Fruit fly (Drosophila melanogaster): ENCODE results near the gene CCAP.

The CCAP gene

DNA sequence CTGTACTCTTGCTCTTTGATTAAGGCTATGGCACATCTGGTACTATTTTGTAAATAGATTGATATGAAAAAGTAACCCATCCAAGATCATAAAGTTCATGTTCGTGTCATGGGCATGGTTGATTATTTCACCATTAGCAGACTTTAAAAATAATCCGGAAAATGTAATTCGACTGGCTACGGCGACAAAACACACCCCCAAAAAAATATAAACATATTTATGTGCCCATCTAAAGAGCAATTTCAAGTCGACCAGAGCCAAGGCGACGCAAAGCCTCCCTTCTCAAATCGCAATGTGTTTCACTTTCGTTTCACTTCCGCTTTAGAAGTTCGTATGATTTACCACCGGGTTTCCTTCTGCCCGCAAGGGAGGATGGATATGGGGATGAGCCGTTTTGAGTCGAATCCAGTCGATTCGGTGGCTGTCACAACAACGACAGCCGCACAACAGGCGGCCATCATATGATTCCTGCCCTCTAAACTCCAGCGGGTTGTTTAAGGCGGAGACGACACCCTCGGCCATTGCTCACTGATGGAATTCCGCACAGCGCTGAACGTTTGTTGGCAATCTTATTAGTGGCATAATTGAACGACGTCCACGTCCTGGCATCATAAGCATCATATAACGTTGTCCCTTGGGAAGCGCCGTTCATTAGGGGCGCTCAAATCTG is 17.2 kb upstream of the CCAP start:
- TF ChIP-seq CG8301 (tag; optimal IDR thresholded peaks at IDR 0.05) (no peak), CG34367 (tag; optimal IDR thresholded peaks at IDR 0.05) (no peak), CG10348 (GFP tag; IDR thresholded peaks at IDR 0.05) (no peak), CG4496 (GFP tag; IDR thresholded peaks at IDR 0.05) (no peak)

dm6 chr3R:22718401-22718800 is 16.5 kb upstream of the CCAP start:
- TF ChIP-seq Pif1A (GFP tag; optimal IDR thresholded peaks at IDR 0.05) (no peak), Pif1B (GFP tag; optimal IDR thresholded peaks at IDR 0.05) (no peak), CG9948 (tag; optimal IDR thresholded peaks at IDR 0.05) (no peak), CG14655 (GFP tag; optimal IDR thresholded peaks at IDR 0.05) (no peak), CG8159 (tag; optimal IDR thresholded peaks at IDR 0.05) (no peak), D1 (tag; optimal IDR thresholded peaks at IDR 0.05) (no peak), CG10348 (GFP tag; IDR thresholded peaks at IDR 0.05) (no peak)

dm6 chr3R:22717863-22718262 is 16.0 kb upstream of the CCAP start:
- TF ChIP-seq gl (tag; optimal IDR thresholded peaks at IDR 0.05), result no peak
- no peak for TF ChIP-seq CG10348 (GFP tag; IDR thresholded peaks at IDR 0.05)
- TF ChIP-seq fd96Ca (GFP tag; IDR thresholded peaks at IDR 0.05), result no peak

DNA sequence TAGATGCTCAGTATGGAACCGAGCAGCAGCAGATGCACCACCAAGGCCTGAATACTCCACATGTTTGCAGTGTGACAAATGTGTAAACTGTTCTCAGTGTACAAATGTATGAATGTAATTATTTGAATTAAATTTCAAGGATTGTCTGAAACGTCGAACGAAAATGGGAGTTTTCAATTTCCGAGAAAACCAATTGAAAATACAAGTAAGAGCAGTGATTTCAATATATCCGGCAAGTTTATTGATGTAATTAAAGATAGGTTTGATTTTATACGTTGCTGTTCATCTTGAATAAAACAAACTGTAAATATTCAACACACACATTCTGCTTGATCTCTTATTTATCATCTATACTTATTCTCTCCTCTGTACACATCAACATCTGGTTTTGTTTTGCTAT is 8.8 kb upstream of the CCAP start, which contains the start of gene CG4907:
TSS of gene CG4907 (minus strand) at position 101 of the 400 bp plus-strand sequence.
- TF ChIP-seq D1 (tag; optimal IDR thresholded peaks at IDR 0.05) (no peak), EcR (GFP tag; optimal IDR thresholded peaks at IDR 0.05) (no peak), Pif1B (GFP tag; optimal IDR thresholded peaks at IDR 0.05) (no peak), CG4496 (GFP tag; IDR thresholded peaks at IDR 0.05) (no peak), Ets98B (GFP tag; IDR thresholded peaks at IDR 0.05) (no peak), CG34367 (tag; optimal IDR thresholded peaks at IDR 0.05) (no peak), CG15710 (tag; optimal IDR thresholded peaks at IDR 0.05) (no peak), CG13204 (GFP tag; optimal IDR thresholded peaks at IDR 0.05) (no peak), gl (tag; optimal IDR thresholded peaks at IDR 0.05) (no peak), fd96Ca (GFP tag; IDR thresholded peaks at IDR 0.05) (no peak), CG12605 (GFP tag; IDR thresholded peaks at IDR 0.05) (no peak), rn (GFP tag; IDR thresholded peaks at IDR 0.05) (no peak), Snoo (tag; optimal IDR thresholded peaks at IDR 0.05) (no peak), CG8301 (tag; optimal IDR thresholded peaks at IDR 0.05) (no peak), CG17806 (tag; optimal IDR thresholded peaks at IDR 0.05) (no peak), CG9948 (tag; optimal IDR thresholded peaks at IDR 0.05) (no peak), Pif1A (GFP tag; optimal IDR thresholded peaks at IDR 0.05) (no peak), CG8159 (tag; optimal IDR thresholded peaks at IDR 0.05) (no peak), CG10348 (GFP tag; IDR thresholded peaks at IDR 0.05) (no peak), CG14655 (GFP tag; optimal IDR thresholded peaks at IDR 0.05) (no peak)

- no peak for TF ChIP-seq CG13204 (GFP tag; optimal IDR thresholded peaks at IDR 0.05)
- no peak for TF ChIP-seq fd96Ca (GFP tag; IDR thresholded peaks at IDR 0.05)
- no peak for TF ChIP-seq CG8301 (tag; optimal IDR thresholded peaks at IDR 0.05)
- TF ChIP-seq Pif1B (GFP tag; optimal IDR thresholded peaks at IDR 0.05), result no peak
- TF ChIP-seq gl (tag; optimal IDR thresholded peaks at IDR 0.05), result no peak
- no peak for TF ChIP-seq CG17806 (tag; optimal IDR thresholded peaks at IDR 0.05)
- no peak for TF ChIP-seq CG34367 (tag; optimal IDR thresholded peaks at IDR 0.05)
- TF ChIP-seq Ets98B (GFP tag; IDR thresholded peaks at IDR 0.05), result no peak
- no peak for TF ChIP-seq Snoo (tag; optimal IDR thresholded peaks at IDR 0.05)
- no peak for TF ChIP-seq CG10348 (GFP tag; IDR thresholded peaks at IDR 0.05)
- TF ChIP-seq Pif1A (GFP tag; optimal IDR thresholded peaks at IDR 0.05), result no peak
- TF ChIP-seq EcR (GFP tag; optimal IDR thresholded peaks at IDR 0.05), result no peak
- TF ChIP-seq D1 (tag; optimal IDR thresholded peaks at IDR 0.05), result no peak
- TF ChIP-seq CG8159 (tag; optimal IDR thresholded peaks at IDR 0.05), result no peak
- TF ChIP-seq CG32121 (GFP tag; IDR thresholded peaks at IDR 0.05), result no peak
- TF ChIP-seq CG9948 (tag; optimal IDR thresholded peaks at IDR 0.05), result no peak
- no peak for TF ChIP-seq CG15710 (tag; optimal IDR thresholded peaks at IDR 0.05)
- TF ChIP-seq rn (GFP tag; IDR thresholded peaks at IDR 0.05), result no peak
- TF ChIP-seq CG12605 (GFP tag; IDR thresholded peaks at IDR 0.05), result no peak
- no peak for TF ChIP-seq CG4496 (GFP tag; IDR thresholded peaks at IDR 0.05)
These were observed 5.3 kb upstream of the CCAP start, which contains the start of gene CG13842 for dm6 chr3R:22707178-22707577. TSS of gene CG13842 (minus strand) at chr3R:22707278.

DNA sequence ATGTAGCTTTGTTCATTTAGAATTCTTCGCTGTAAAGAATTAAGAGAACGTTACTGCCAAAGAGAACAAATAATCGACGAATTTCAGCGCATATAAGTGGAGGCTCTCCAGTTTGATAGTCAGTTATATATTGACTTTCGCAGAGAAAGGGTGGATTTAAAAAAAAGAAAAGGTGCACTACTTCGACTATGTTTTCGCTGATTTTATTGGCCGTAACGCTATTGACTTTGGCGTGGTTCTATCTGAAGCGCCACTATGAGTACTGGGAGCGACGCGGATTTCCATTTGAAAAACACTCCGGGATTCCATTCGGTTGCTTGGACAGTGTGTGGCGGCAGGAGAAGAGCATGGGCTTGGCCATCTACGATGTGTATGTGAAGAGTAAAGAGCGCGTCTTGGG is 3.7 kb downstream of the CCAP start, which contains the start of gene Cyp6d4:
TSS of gene Cyp6d4 (plus strand) at position 112 of the 400 bp plus-strand sequence.
- no peak for TF ChIP-seq CG8159 (tag; optimal IDR thresholded peaks at IDR 0.05)
- no peak for TF ChIP-seq CG4496 (GFP tag; IDR thresholded peaks at IDR 0.05)
- no peak for TF ChIP-seq CG9948 (tag; optimal IDR thresholded peaks at IDR 0.05)
- TF ChIP-seq CG13204 (GFP tag; optimal IDR thresholded peaks at IDR 0.05), result no peak
- TF ChIP-seq EcR (GFP tag; optimal IDR thresholded peaks at IDR 0.05), result no peak
- TF ChIP-seq CG32121 (GFP tag; IDR thresholded peaks at IDR 0.05), result no peak
- no peak for TF ChIP-seq CG34367 (tag; optimal IDR thresholded peaks at IDR 0.05)
- TF ChIP-seq CG15710 (tag; optimal IDR thresholded peaks at IDR 0.05), result no peak
- no peak for TF ChIP-seq CG8301 (tag; optimal IDR thresholded peaks at IDR 0.05)
- TF ChIP-seq rn (GFP tag; IDR thresholded peaks at IDR 0.05), result no peak
- no peak for TF ChIP-seq Snoo (tag; optimal IDR thresholded peaks at IDR 0.05)
- no peak for TF ChIP-seq D1 (tag; optimal IDR thresholded peaks at IDR 0.05)
- TF ChIP-seq Ets98B (GFP tag; IDR thresholded peaks at IDR 0.05), result no peak
- TF ChIP-seq CG12605 (GFP tag; IDR thresholded peaks at IDR 0.05), result no peak
- TF ChIP-seq gl (tag; optimal IDR thresholded peaks at IDR 0.05), result no peak
- TF ChIP-seq CG10348 (GFP tag; IDR thresholded peaks at IDR 0.05), result no peak
- no peak for TF ChIP-seq CG17806 (tag; optimal IDR thresholded peaks at IDR 0.05)
- no peak for TF ChIP-seq Pif1A (GFP tag; optimal IDR thresholded peaks at IDR 0.05)

Measured in whole organism, pupa.